Worm (Caenorhabditis elegans) whole organism, L1 larva: ENCODE data around the gene zip-9.

Experiments
- C04F5.9 ChIP-seq: sonication (generic microtip); optimal IDR thresholded peaks from 2 replicates; lab custom pipeline; 2016; ENCODE audit warnings: missing genetic modification characterization, missing compliant biosample characterization
- Y116A8C.19 ChIP-seq: sonication (generic microtip); optimal IDR thresholded peaks from 2 replicates; lab custom pipeline; 2016; ENCODE audit warnings: missing compliant biosample characterization, missing genetic modification characterization, borderline replicate concordance
- alr-1 ChIP-seq: fragments of 200-800 bp; sonication (Bioruptor generic); optimal IDR thresholded peaks from 2 replicates; lab custom pipeline; 2018; ENCODE audit warnings: borderline replicate concordance, mild to moderate bottlenecking, missing genetic modification characterization, missing compliant biosample characterization
- blmp-1 ChIP-seq: fragments of 150-350 bp; optimal IDR thresholded peaks from 2 replicates; lab custom pipeline; 2014; ENCODE audit warnings: missing biosample characterization, missing genetic modification characterization
- ces-1 ChIP-seq: fragments of 150-350 bp; optimal IDR thresholded peaks from 2 replicates; lab custom pipeline; 2014; ENCODE audit warnings: missing biosample characterization, missing genetic modification reagents, missing genetic modification characterization
- dsc-1 ChIP-seq: sonication (generic microtip); optimal IDR thresholded peaks from 2 replicates; lab custom pipeline; 2016; ENCODE audit warnings: mild to moderate bottlenecking, missing genetic modification characterization, missing compliant biosample characterization
- efl-1 ChIP-seq, 4 experiments: fragments of 150-350 bp; optimal IDR thresholded peaks in 3 of 4; peaks in 1 of 4; 1 replicate in 1 of 4; 2 replicates in 3 of 4; lab custom pipeline; 2014; ENCODE audit warnings: missing biosample characterization in 2 of 4, missing genetic modification characterization in 2 of 4, missing genetic modification reagents in 2 of 4
- efl-3 ChIP-seq: fragments of 200-800 bp; sonication (Bioruptor generic); optimal IDR thresholded peaks from 2 replicates; lab custom pipeline; 2018; ENCODE audit warnings: mild to moderate bottlenecking, missing genetic modification characterization, missing compliant biosample characterization
- elt-2 ChIP-seq: sonication (generic microtip); optimal IDR thresholded peaks from 2 replicates; lab custom pipeline; 2016; ENCODE audit warnings: missing genetic modification characterization, mild to moderate bottlenecking, inconsistent platforms, missing compliant biosample characterization, missing genetic modification reagents
- ets-5 ChIP-seq: fragments of 200-800 bp; sonication (Bioruptor generic); IDR thresholded peaks from 2 replicates; pipeline ENCODE4 v1.3.6; 2022; ENCODE audit warnings: missing genetic modification characterization, missing compliant biosample characterization
- fkh-10 ChIP-seq: sonication (generic microtip); optimal IDR thresholded peaks from 2 replicates; lab custom pipeline; 2017; ENCODE audit warnings: missing biosample characterization, missing genetic modification reagents, missing genetic modification characterization
- fkh-8 ChIP-seq: sonication (generic microtip); optimal IDR thresholded peaks from 2 replicates; lab custom pipeline; 2016; ENCODE audit warnings: mild to moderate bottlenecking, missing genetic modification characterization, missing compliant biosample characterization
- fos-1 ChIP-seq: fragments of 150-350 bp; optimal IDR thresholded peaks from 2 replicates; lab custom pipeline; 2014; ENCODE audit warnings: missing biosample characterization, missing genetic modification characterization
- grh-1 ChIP-seq: fragments of 200-800 bp; sonication (Bioruptor generic); IDR thresholded peaks from 2 replicates; pipeline ENCODE4 v1.3.6; 2022; ENCODE audit warnings: missing genetic modification reagents, missing genetic modification characterization, missing compliant biosample characterization
- hlh-17 ChIP-seq: fragments of 200-800 bp; sonication (Bioruptor generic); optimal IDR thresholded peaks from 2 replicates; lab custom pipeline; 2018; ENCODE audit warnings: missing genetic modification characterization, mild to moderate bottlenecking, missing compliant biosample characterization, moderate library complexity, borderline replicate concordance
- lin-13 ChIP-seq: fragments of 150-350 bp; optimal IDR thresholded peaks from 2 replicates; lab custom pipeline; 2014; ENCODE audit warnings: missing biosample characterization, missing genetic modification reagents, missing genetic modification characterization
- lir-3 ChIP-seq: sonication (generic microtip); optimal IDR thresholded peaks from 2 replicates; lab custom pipeline; 2016; ENCODE audit warnings: mild to moderate bottlenecking, missing genetic modification characterization, moderate library complexity, missing compliant biosample characterization; ENCODE audit not compliant: poor library complexity
- mdl-1 ChIP-seq, 2 experiments: fragments of 150-350 bp; optimal IDR thresholded peaks; 2 replicates each; lab custom pipeline; 2014 to 2017; ENCODE audit warnings: missing biosample characterization in 2 of 2, missing genetic modification characterization in 2 of 2, inconsistent platforms in 1 of 2
- mep-1 ChIP-seq: fragments of 150-350 bp; optimal IDR thresholded peaks from 2 replicates; lab custom pipeline; 2014; ENCODE audit warnings: missing biosample characterization, missing genetic modification characterization
- nhr-11 ChIP-seq: fragments of 150-350 bp; optimal IDR thresholded peaks from 2 replicates; lab custom pipeline; 2014; ENCODE audit warnings: missing biosample characterization, missing genetic modification characterization
- nhr-19 ChIP-seq: fragments of 200-800 bp; sonication (Bioruptor generic); conservative IDR thresholded peaks from 2 replicates; pipeline ENCODE4 v1.3.6; 2022; ENCODE audit warnings: missing genetic modification characterization, missing compliant biosample characterization
- nhr-28 ChIP-seq: fragments of 150-350 bp; optimal IDR thresholded peaks from 2 replicates; lab custom pipeline; 2014; ENCODE audit warnings: missing biosample characterization, missing genetic modification characterization
- nhr-47 ChIP-seq: sonication (generic microtip); optimal IDR thresholded peaks from 2 replicates; lab custom pipeline; 2016; ENCODE audit warnings: mild to moderate bottlenecking, missing genetic modification characterization, moderate library complexity, missing compliant biosample characterization
- nhr-76 ChIP-seq: sonication (generic microtip); optimal IDR thresholded peaks from 2 replicates; lab custom pipeline; 2017; ENCODE audit warnings: missing biosample characterization, missing genetic modification characterization
- nhr-77 ChIP-seq: fragments of 150-350 bp; optimal IDR thresholded peaks from 2 replicates; lab custom pipeline; 2014; ENCODE audit warnings: missing biosample characterization, missing genetic modification characterization
- nhr-84 ChIP-seq: sonication (generic microtip); optimal IDR thresholded peaks from 2 replicates; lab custom pipeline; 2017; ENCODE audit warnings: missing biosample characterization, missing genetic modification characterization
- nhr-85 ChIP-seq: sonication (generic microtip); peaks from one replicate; lab custom pipeline; 2016; ENCODE audit warnings: missing genetic modification characterization, inconsistent platforms, missing compliant biosample characterization
- nhr-90 ChIP-seq: sonication (generic microtip); optimal IDR thresholded peaks from 2 replicates; lab custom pipeline; 2016; ENCODE audit warnings: mild to moderate bottlenecking, missing genetic modification characterization, missing compliant biosample characterization; ENCODE audit not compliant: poor library complexity
- pag-3 ChIP-seq: sonication (generic microtip); optimal IDR thresholded peaks from 2 replicates; lab custom pipeline; 2017; ENCODE audit warnings: missing genetic modification characterization, mild to moderate bottlenecking, missing compliant biosample characterization, antibody characterized with exemption, borderline replicate concordance; ENCODE audit not compliant: insufficient read depth
- pax-3 ChIP-seq: fragments of 200-800 bp; sonication (Bioruptor generic); optimal IDR thresholded peaks from 2 replicates; lab custom pipeline; 2018; ENCODE audit warnings: mild to moderate bottlenecking, missing genetic modification characterization, moderate library complexity, missing compliant biosample characterization
- pqm-1 ChIP-seq: sonication (generic microtip); optimal IDR thresholded peaks from 3 replicates; lab custom pipeline; 2017; ENCODE audit warnings: missing biosample characterization, missing genetic modification characterization
- rnt-1 ChIP-seq: sonication (generic microtip); optimal IDR thresholded peaks from 2 replicates; lab custom pipeline; 2016; ENCODE audit warnings: mild to moderate bottlenecking, missing genetic modification characterization, moderate library complexity, missing compliant biosample characterization
- snpc-4 ChIP-seq: fragments of 150-350 bp; optimal IDR thresholded peaks from 2 replicates; lab custom pipeline; 2014; ENCODE audit warnings: missing biosample characterization, missing genetic modification characterization
- snu-23 ChIP-seq: sonication (generic microtip); optimal IDR thresholded peaks from 2 replicates; lab custom pipeline; 2016; ENCODE audit warnings: missing genetic modification characterization, missing compliant biosample characterization
- sox-4 ChIP-seq: sonication (generic microtip); optimal IDR thresholded peaks from 2 replicates; lab custom pipeline; 2016; ENCODE audit warnings: missing genetic modification characterization, missing compliant biosample characterization
- sptf-1 ChIP-seq: fragments of 150-350 bp; optimal IDR thresholded peaks from 2 replicates; lab custom pipeline; 2014; ENCODE audit warnings: missing biosample characterization, missing genetic modification characterization
- sup-37 ChIP-seq: fragments of 200-800 bp; sonication (Bioruptor generic); optimal IDR thresholded peaks from 2 replicates; lab custom pipeline; 2018; ENCODE audit warnings: mild to moderate bottlenecking, missing genetic modification characterization, missing compliant biosample characterization
- unc-30 ChIP-seq: sonication (generic microtip); optimal IDR thresholded peaks from 2 replicates; lab custom pipeline; 2017; ENCODE audit warnings: missing biosample characterization, missing genetic modification characterization
- unc-62 ChIP-seq: fragments of 150-350 bp; optimal IDR thresholded peaks from 2 replicates; lab custom pipeline; 2014; ENCODE audit warnings: missing biosample characterization, missing genetic modification reagents, missing genetic modification characterization
- vab-15 ChIP-seq: sonication (generic microtip); optimal IDR thresholded peaks from 2 replicates; lab custom pipeline; 2017; ENCODE audit warnings: missing genotype, mild to moderate bottlenecking, missing genetic modification characterization, missing compliant biosample characterization
- xbp-1 ChIP-seq: sonication (generic microtip); optimal IDR thresholded peaks from 2 replicates; lab custom pipeline; 2016; ENCODE audit warnings: missing genetic modification characterization, missing compliant biosample characterization
- zag-1 ChIP-seq: fragments of 150-350 bp; optimal IDR thresholded peaks from 2 replicates; lab custom pipeline; 2014; ENCODE audit warnings: missing biosample characterization, missing genetic modification characterization
- ztf-11 ChIP-seq, 2 experiments: sonication (generic microtip); optimal IDR thresholded peaks; 2 replicates each; lab custom pipeline; 2016 to 2017; ENCODE audit warnings: missing genetic modification characterization in 2 of 2, missing biosample characterization in 1 of 2, missing compliant biosample characterization in 1 of 2

Gene zip-9

ce11 chrV:10897172-10897571, 45.1 kb upstream of the zip-9 start (continued):
- TF ChIP-seq ztf-11 (tag; optimal IDR thresholded peaks at IDR 0.05; lab: Kevin White, UChicago) = peak; percentile 56 to 97
- peak; percentile 54 for TF ChIP-seq unc-62 (GFP tag; lab: Kevin White, UChicago)
- TF ChIP-seq dsc-1 (tag; lab: Kevin White, UChicago) = peak; percentile 99
- TF ChIP-seq hlh-17 = peak; percentile 37
- TF ChIP-seq nhr-76 (tag; lab: Kevin White, UChicago) = peak; percentile 99
- TF ChIP-seq efl-3 = peak; percentile 98
- peak; percentile 96 for TF ChIP-seq fkh-10 (GFP tag; lab: Kevin White, UChicago)
- peak; percentile 97 for TF ChIP-seq sup-37
- peak; percentile 51 for TF ChIP-seq nhr-28 (tag; lab: Kevin White, UChicago)
- no peak for TF ChIP-seq pqm-1
- TF ChIP-seq pag-3 (tag; lab: Kevin White, UChicago) = no peak
- TF ChIP-seq grh-1 = peak; percentile 99
- peak; percentile 59 for TF ChIP-seq Y116A8C.19 (tag; lab: Kevin White, UChicago)
- TF ChIP-seq nhr-77 (tag; lab: Kevin White, UChicago) = peak; percentile 97
- TF ChIP-seq snpc-4 (tag; lab: Kevin White, UChicago) = peak; percentile 93
- peak; percentile 100 for TF ChIP-seq rnt-1 (tag; lab: Kevin White, UChicago)
- no peak for TF ChIP-seq alr-1 (tag; lab: Kevin White, UChicago)
- TF ChIP-seq nhr-11 (tag; lab: Kevin White, UChicago) = peak; percentile 99
- TF ChIP-seq nhr-47 (tag; lab: Kevin White, UChicago) = peak; percentile 99
- peak; percentile 99 for TF ChIP-seq snu-23 (GFP tag; lab: Kevin White, UChicago)
- TF ChIP-seq vab-15 (tag; lab: Kevin White, UChicago) = peak; percentile 98
- TF ChIP-seq mdl-1 (tag; optimal IDR thresholded peaks at IDR 0.05; lab: Kevin White, UChicago) = peak; percentile 43 to 97
- TF ChIP-seq sptf-1 (tag; lab: Kevin White, UChicago) = no peak
- peak; percentile 99 for TF ChIP-seq mep-1 (tag; lab: Kevin White, UChicago)
- TF ChIP-seq elt-2 (tag; lab: Kevin White, UChicago) = peak; percentile 97
- TF ChIP-seq nhr-84 (tag; lab: Kevin White, UChicago) = peak; percentile 45
- peak; percentile 92 for TF ChIP-seq blmp-1
- TF ChIP-seq fos-1 (tag; lab: Kevin White, UChicago) = peak; percentile 97
- peak; percentile 99 for TF ChIP-seq fkh-8 (tag; lab: Kevin White, UChicago)
- TF ChIP-seq sox-4 (tag; lab: Kevin White, UChicago) = peak; percentile 97
- peak; percentile 94 for TF ChIP-seq lir-3 (tag; lab: Kevin White, UChicago)
- peak; percentile 99 for TF ChIP-seq lin-13 (GFP tag; lab: Kevin White, UChicago)
- peak; percentile 100 for TF ChIP-seq nhr-85 (tag; lab: Kevin White, UChicago)
- TF ChIP-seq ces-1 (GFP tag; lab: Kevin White, UChicago) = no peak
- TF ChIP-seq nhr-19 (GFP tag; lab: Robert Waterston, UW) = peak; percentile 99
- peak; percentile 99 for TF ChIP-seq xbp-1
- peak; percentile 99 for TF ChIP-seq nhr-90 (tag; lab: Kevin White, UChicago)
- no peak for TF ChIP-seq ets-5 (GFP tag; lab: Robert Waterston, UW)
- TF ChIP-seq unc-30 = peak; percentile 25
- TF ChIP-seq, all 84 proteins: peak for 77

ce11 chrV:10898107-10898506, 44.2 kb upstream of the zip-9 start, which contains the start of gene F32D8.7:
TSS of gene F32D8.7 (plus strand) at chrV:10898435.
- TF ChIP-seq efl-1 (optimal IDR thresholded peaks at IDR 0.05; lab: Kevin White, UChicago) (no peak), efl-1 (GFP tag; optimal IDR thresholded peaks at IDR 0.05 in 1 of 2; lab: Kevin White, UChicago) (peak in 1 of 2 experiments; percentile 80), blmp-1 (peak; percentile 79), C04F5.9 (tag; lab: Kevin White, UChicago) (no peak), zag-1 (no peak), pax-3 (tag; lab: Kevin White, UChicago) (no peak)
